Worm (Caenorhabditis elegans): ENCODE data around the gene eif-3.G.

Gene eif-3.G

ce11 chrII:8405303-8405702 lies 37.3 kb upstream of the eif-3.G start, which contains the start of gene ubc-24:
ubc-24 (plus strand) TSS chrII:8405603.
- TF ChIP-seq ztf-25 (GFP tag; IDR thresholded peaks at IDR 0.05) (no peak), egrh-3 (GFP tag; IDR thresholded peaks at IDR 0.05) (no peak), snpc-4 (GFP tag; optimal IDR thresholded peaks at IDR 0.05) (no peak), snpc-4 (tag; optimal IDR thresholded peaks at IDR 0.05) (no peak), lsl-1 (GFP tag; optimal IDR thresholded peaks at IDR 0.05) (no peak), sdz-38 (tag; optimal IDR thresholded peaks at IDR 0.05) (no peak), lir-1 (GFP tag; conservative IDR thresholded peaks at IDR 0.05) (no peak), zfh-2 (GFP tag; conservative IDR thresholded peaks at IDR 0.05) (no peak), mxl-1 (tag; optimal IDR thresholded peaks at IDR 0.05) (no peak), ceh-58 (GFP tag; IDR thresholded peaks at IDR 0.05) (no peak), tlf-1 (GFP tag; optimal IDR thresholded peaks at IDR 0.05) (no peak), nfyb-1 (GFP tag; IDR thresholded peaks at IDR 0.05) (no peak), T26A5.8 (tag; optimal IDR thresholded peaks at IDR 0.05) (no peak), F55B11.4 (tag; optimal IDR thresholded peaks at IDR 0.05; ENCODE audit: borderline replicate concordance, insufficient read depth) (no peak), rcor-1 (GFP tag; IDR thresholded peaks at IDR 0.05) (no peak), hlh-26 (GFP tag; conservative IDR thresholded peaks at IDR 0.05) (no peak), let-607 (tag; optimal IDR thresholded peaks at IDR 0.05) (no peak), athp-1 (tag; optimal IDR thresholded peaks at IDR 0.05) (no peak), ama-1 (optimal IDR thresholded peaks at IDR 0.05) (no peak), ama-1 (GFP tag; optimal IDR thresholded peaks at IDR 0.05) (no peak)

ce11 chrII:8407491-8407890 lies 35.1 kb upstream of the eif-3.G start, which contains the start of gene sra-13:
sra-13 (plus strand) TSS chrII:8407685.
- TF ChIP-seq Y79H2A.3 (GFP tag; conservative IDR thresholded peaks at IDR 0.05) (no peak), die-1 (tag; optimal IDR thresholded peaks at IDR 0.05) (no peak), him-1 (tag; optimal IDR thresholded peaks at IDR 0.05) (no peak), Y53F4B.3 (GFP tag; IDR thresholded peaks at IDR 0.05) (no peak), lin-40 (tag; optimal IDR thresholded peaks at IDR 0.05) (no peak), mes-4 (tag; optimal IDR thresholded peaks at IDR 0.05) (no peak)

DNA sequence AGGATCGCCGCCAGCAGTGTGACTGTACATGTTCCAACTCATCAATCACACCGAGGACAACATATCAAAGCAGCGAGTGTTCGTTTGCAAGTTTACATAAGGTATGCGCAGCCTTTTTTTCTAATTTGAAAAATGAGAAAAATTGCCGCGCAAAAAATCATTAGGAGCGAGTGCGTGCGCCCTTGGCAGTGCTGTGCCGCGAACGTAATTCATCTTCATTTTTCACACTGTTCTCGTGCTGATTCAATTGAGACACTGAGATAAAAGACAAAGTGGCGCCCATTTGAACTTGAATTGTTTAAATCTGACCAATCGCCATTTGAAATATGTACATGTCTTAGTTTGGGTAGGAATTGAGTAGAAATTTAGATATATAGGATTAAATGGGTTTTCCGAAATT lies 33.0 kb upstream of the eif-3.G start:
- TF ChIP-seq snpc-4 (GFP tag; optimal IDR thresholded peaks at IDR 0.05) = no peak
- TF ChIP-seq snpc-4 (tag; optimal IDR thresholded peaks at IDR 0.05) = no peak
- no peak for TF ChIP-seq K12H6.12 (tag; optimal IDR thresholded peaks at IDR 0.05)
- no peak for TF ChIP-seq bed-2 (GFP tag; IDR thresholded peaks at IDR 0.05)
- TF ChIP-seq hsf-1 (GFP tag; IDR thresholded peaks at IDR 0.05) = no peak
- TF ChIP-seq ceh-40 (GFP tag; IDR thresholded peaks at IDR 0.05) = no peak
- TF ChIP-seq hlh-12 (tag; optimal IDR thresholded peaks at IDR 0.05) = no peak
- TF ChIP-seq somi-1 (GFP tag; optimal IDR thresholded peaks at IDR 0.05) = no peak
- TF ChIP-seq F55B11.4 (tag; optimal IDR thresholded peaks at IDR 0.05; ENCODE audit: borderline replicate concordance, insufficient read depth) = no peak
- no peak for TF ChIP-seq attf-6 (GFP tag; IDR thresholded peaks at IDR 0.05)
- no peak for TF ChIP-seq F22D6.2 (tag; optimal IDR thresholded peaks at IDR 0.05)
- TF ChIP-seq ccch-3 (GFP tag; optimal IDR thresholded peaks at IDR 0.05) = no peak

DNA sequence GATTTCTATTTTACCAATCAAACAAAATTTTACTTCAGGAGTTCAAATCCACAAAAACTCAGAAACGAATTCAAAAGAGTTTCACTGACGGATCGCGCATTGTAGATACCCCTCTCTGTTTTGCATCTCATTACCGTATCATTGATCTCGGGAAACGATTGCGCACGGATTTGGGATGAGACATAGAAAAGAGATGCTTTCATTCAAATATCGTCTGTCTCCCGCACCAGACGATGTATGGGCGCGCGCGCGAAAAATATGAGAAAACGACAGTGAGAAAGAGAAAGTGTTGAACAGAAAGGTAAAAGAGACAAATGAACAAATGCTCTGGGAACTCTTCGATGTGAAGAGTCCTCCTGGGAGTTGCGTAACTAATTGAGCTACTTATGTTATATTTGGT lies 31.6 kb upstream of the eif-3.G start:
- no peak for TF ChIP-seq dpff-1 (tag; optimal IDR thresholded peaks at IDR 0.05)
- TF ChIP-seq hlh-12 (tag; optimal IDR thresholded peaks at IDR 0.05) = no peak
- no peak for TF ChIP-seq hrde-1 (tag; optimal IDR thresholded peaks at IDR 0.05; ENCODE audit: borderline replicate concordance)
- no peak for TF ChIP-seq rec-8 (tag; optimal IDR thresholded peaks at IDR 0.05)
- TF ChIP-seq Y67H2A.10 (GFP tag; conservative IDR thresholded peaks at IDR 0.05) = no peak
- no peak for TF ChIP-seq him-1 (tag; optimal IDR thresholded peaks at IDR 0.05)

Data from whole organism, young adult.